Worm (Caenorhabditis elegans) whole organism, L2 larva: ENCODE data around the gene lys-6.

Source experiments
- C34F6.9 ChIP-seq: fragments of 150-350 bp; optimal IDR thresholded peaks from 2 replicates; lab custom pipeline; 2014; ENCODE audit warnings: missing biosample characterization, missing genetic modification characterization
- F13H6.1 ChIP-seq: sonication (generic microtip); optimal IDR thresholded peaks from 2 replicates; lab custom pipeline; 2016; ENCODE audit warnings: missing genetic modification characterization, missing compliant biosample characterization
- R02D3.7 ChIP-seq: fragments of 150-350 bp; optimal IDR thresholded peaks from 2 replicates; lab custom pipeline; 2014; ENCODE audit warnings: missing biosample characterization, missing genetic modification characterization
- ZK546.5 ChIP-seq: sonication (generic microtip); optimal IDR thresholded peaks from 2 replicates; lab custom pipeline; 2017; ENCODE audit warnings: missing biosample characterization, missing genetic modification characterization
- alr-1 ChIP-seq: fragments of 150-350 bp; optimal IDR thresholded peaks from 2 replicates; lab custom pipeline; 2014; ENCODE audit warnings: missing biosample characterization, missing genetic modification characterization
- aly-2 ChIP-seq: fragments of 150-350 bp; optimal IDR thresholded peaks from 2 replicates; lab custom pipeline; 2014; ENCODE audit warnings: missing biosample characterization, missing genetic modification characterization
- ama-1 ChIP-seq: fragments of 150-350 bp; optimal IDR thresholded peaks from 2 replicates; lab custom pipeline; 2018; ENCODE audit warnings: inconsistent platforms
- blmp-1 ChIP-seq: sonication (generic microtip); optimal IDR thresholded peaks from 2 replicates; lab custom pipeline; 2017; ENCODE audit warnings: missing genetic modification characterization, mild to moderate bottlenecking, missing compliant biosample characterization, antibody characterized with exemption, moderate library complexity; ENCODE audit not compliant: insufficient read depth
- ceh-16 ChIP-seq: fragments of 150-350 bp; optimal IDR thresholded peaks from 2 replicates; lab custom pipeline; 2014; ENCODE audit warnings: missing biosample characterization, missing genetic modification characterization
- ceh-82 ChIP-seq: fragments of 150-350 bp; optimal IDR thresholded peaks from 2 replicates; lab custom pipeline; 2014; ENCODE audit warnings: missing biosample characterization, missing genetic modification characterization
- crh-2 ChIP-seq: sonication (generic microtip); optimal IDR thresholded peaks from 2 replicates; lab custom pipeline; 2017; ENCODE audit warnings: missing biosample characterization, missing genetic modification characterization
- elt-3 ChIP-seq: sonication (generic microtip); optimal IDR thresholded peaks from 2 replicates; lab custom pipeline; 2017; ENCODE audit warnings: missing biosample characterization, missing genetic modification characterization
- fos-1 ChIP-seq: fragments of 150-350 bp; optimal IDR thresholded peaks from 2 replicates; lab custom pipeline; 2014; ENCODE audit warnings: missing biosample characterization, missing genetic modification characterization
- gmeb-1 ChIP-seq: fragments of 150-350 bp; optimal IDR thresholded peaks from 2 replicates; lab custom pipeline; 2014; ENCODE audit warnings: missing biosample characterization, missing genetic modification characterization
- lin-11 ChIP-seq: fragments of 150-350 bp; sonication (generic microtip); optimal IDR thresholded peaks from 2 replicates; lab custom pipeline; 2014; ENCODE audit warnings: missing biosample characterization, missing genetic modification characterization, inconsistent platforms, mixed read lengths
- lin-13 ChIP-seq: fragments of 150-350 bp; optimal IDR thresholded peaks from 2 replicates; lab custom pipeline; 2014; ENCODE audit warnings: missing biosample characterization, missing genetic modification reagents, missing genetic modification characterization
- lin-39 ChIP-seq: fragments of 150-350 bp; optimal IDR thresholded peaks from 2 replicates; lab custom pipeline; 2014; ENCODE audit warnings: missing biosample characterization, missing genetic modification reagents, missing genetic modification characterization
- lsy-2 ChIP-seq, 2 experiments: fragments of 150-350 bp in 1 of 2; sonication (generic microtip) in 1 of 2; optimal IDR thresholded peaks; 2 replicates each; lab custom pipeline; 2014 to 2017; ENCODE audit warnings: missing biosample characterization in 2 of 2, missing genetic modification characterization in 2 of 2
- mab-5 ChIP-seq: fragments of 150-350 bp; optimal IDR thresholded peaks from 2 replicates; lab custom pipeline; 2014; ENCODE audit warnings: missing biosample characterization, missing genetic modification characterization
- mdl-1 ChIP-seq, 2 experiments: fragments of 150-350 bp in 1 of 2; sonication (generic microtip) in 1 of 2; optimal IDR thresholded peaks; 2 replicates each; lab custom pipeline; 2017; ENCODE audit warnings: missing biosample characterization in 2 of 2, missing genetic modification characterization in 2 of 2
- nhr-11 ChIP-seq: fragments of 150-350 bp; optimal IDR thresholded peaks from 2 replicates; lab custom pipeline; 2014; ENCODE audit warnings: missing biosample characterization, missing genetic modification characterization
- nhr-12 ChIP-seq: fragments of 150-350 bp; optimal IDR thresholded peaks from 2 replicates; lab custom pipeline; 2014; ENCODE audit warnings: missing biosample characterization, missing genetic modification characterization
- nhr-129 ChIP-seq: fragments of 150-350 bp; optimal IDR thresholded peaks from 2 replicates; lab custom pipeline; 2014; ENCODE audit warnings: missing biosample characterization, missing genetic modification characterization
- nhr-21 ChIP-seq: fragments of 150-350 bp; optimal IDR thresholded peaks from 2 replicates; lab custom pipeline; 2014; ENCODE audit warnings: missing biosample characterization, missing genetic modification characterization
- nhr-237 ChIP-seq: fragments of 150-350 bp; optimal IDR thresholded peaks from 2 replicates; lab custom pipeline; 2014; ENCODE audit warnings: missing biosample characterization, missing genetic modification characterization
- nhr-77 ChIP-seq: fragments of 150-350 bp; optimal IDR thresholded peaks from 2 replicates; lab custom pipeline; 2014; ENCODE audit warnings: missing biosample characterization, missing genetic modification characterization
- skn-1 ChIP-seq: sonication (generic microtip); optimal IDR thresholded peaks from 2 replicates; lab custom pipeline; 2017; ENCODE audit warnings: missing biosample characterization, missing genetic modification characterization
- sma-9 ChIP-seq, 2 experiments: fragments of 150-350 bp in 1 of 2; sonication (generic microtip) in 1 of 2; optimal IDR thresholded peaks; 2 replicates each; lab custom pipeline; 2014 to 2016; ENCODE audit warnings: missing genetic modification characterization in 2 of 2, mild to moderate bottlenecking in 1 of 2, missing biosample characterization in 1 of 2, missing compliant biosample characterization in 1 of 2, missing genetic modification reagents in 1 of 2, moderate library complexity in 1 of 2
- snpc-4 ChIP-seq: fragments of 150-350 bp; optimal IDR thresholded peaks from 2 replicates; lab custom pipeline; 2014; ENCODE audit warnings: missing biosample characterization, missing genetic modification characterization
- unc-39 ChIP-seq: fragments of 150-350 bp; optimal IDR thresholded peaks from 2 replicates; lab custom pipeline; 2014; ENCODE audit warnings: missing biosample characterization, missing genetic modification characterization
- unc-55 ChIP-seq: fragments of 150-350 bp; sonication (generic microtip); optimal IDR thresholded peaks from 3 replicates; lab custom pipeline; 2014; ENCODE audit warnings: missing biosample characterization, missing genetic modification reagents, missing genetic modification characterization
- unc-62 ChIP-seq: fragments of 150-350 bp; optimal IDR thresholded peaks from 2 replicates; lab custom pipeline; 2014; ENCODE audit warnings: missing biosample characterization, missing genetic modification reagents, missing genetic modification characterization
- zag-1 ChIP-seq: fragments of 150-350 bp; optimal IDR thresholded peaks from 2 replicates; lab custom pipeline; 2014; ENCODE audit warnings: missing biosample characterization, missing genetic modification characterization
- ztf-1 ChIP-seq: fragments of 200-800 bp; sonication (Bioruptor generic); conservative IDR thresholded peaks from 2 replicates; pipeline ENCODE4 v1.3.6; 2022; ENCODE audit warnings: missing genetic modification characterization, missing compliant biosample characterization
- ztf-4 ChIP-seq: fragments of 150-350 bp; optimal IDR thresholded peaks from 2 replicates; lab custom pipeline; 2014; ENCODE audit warnings: missing biosample characterization, missing genetic modification characterization

The lys-6 gene

DNA sequence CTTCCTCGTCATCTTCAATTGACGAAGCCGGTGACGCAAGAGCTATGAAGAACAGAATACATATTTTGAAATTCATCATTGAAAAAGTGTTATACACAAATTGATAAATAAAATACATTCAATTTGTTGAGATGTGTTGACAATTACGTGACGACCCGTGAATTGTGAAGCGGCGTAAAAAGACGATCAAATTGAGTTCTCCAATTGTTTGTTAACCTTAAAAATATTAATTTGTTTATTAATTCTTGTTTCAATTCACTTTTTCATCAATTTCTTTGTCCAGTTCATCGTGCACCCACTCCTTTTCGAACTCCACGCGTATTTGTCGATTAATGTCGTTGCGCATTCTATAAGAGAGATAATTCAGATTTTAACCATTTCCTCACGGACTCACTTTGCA lies 35.6 kb downstream of the lys-6 start, which contains the start of gene spe-36:
Gene spe-36 (minus strand): TSS at position 101 of the 400 bp plus-strand sequence.
- TF ChIP-seq unc-55 (GFP tag; lab: Kevin White, UChicago) (no peak), ceh-82 (no peak), lsy-2 (tag; optimal IDR thresholded peaks at IDR 0.05; lab: Kevin White, UChicago) (no peak), gmeb-1 (tag; lab: Kevin White, UChicago) (no peak), nhr-77 (no peak), ZK546.5 (tag; lab: Kevin White, UChicago) (no peak), C34F6.9 (tag; lab: Kevin White, UChicago) (no peak), mab-5 (tag; lab: Kevin White, UChicago) (no peak), zag-1 (no peak), F13H6.1 (tag; lab: Kevin White, UChicago) (no peak), lin-11 (tag; lab: Kevin White, UChicago) (no peak), nhr-11 (tag; lab: Kevin White, UChicago) (no peak)

- TF ChIP-seq ceh-16 (tag; lab: Kevin White, UChicago), result no peak
Observed at ce11 chrIV:11586484-11586883, 41.3 kb downstream of the lys-6 start.

DNA sequence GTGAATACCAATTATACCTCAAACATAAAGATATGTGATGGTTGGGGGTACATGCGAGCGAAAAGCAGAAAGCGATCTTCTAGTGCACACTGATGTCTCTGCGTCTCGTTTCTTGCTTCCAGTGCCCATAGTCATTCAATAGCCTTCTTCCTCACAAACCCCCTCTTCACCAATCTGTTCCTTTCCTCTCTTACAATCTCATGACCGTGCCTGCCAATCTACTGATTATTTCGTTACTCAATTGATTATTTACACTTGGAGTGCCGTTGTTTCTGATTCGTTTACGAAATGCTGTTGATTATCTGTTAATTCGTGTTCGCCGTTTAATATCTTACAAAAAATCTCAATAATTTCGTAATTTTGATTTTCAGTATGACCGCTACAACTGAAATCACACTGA lies 42.9 kb downstream of the lys-6 start:
- TF ChIP-seq ztf-1 (GFP tag; lab: Robert Waterston, UW) (no peak), ztf-4 (tag; lab: Kevin White, UChicago) (no peak), ama-1 (no peak), nhr-129 (tag; lab: Kevin White, UChicago) (peak; percentile 10), F13H6.1 (tag; lab: Kevin White, UChicago) (no peak), lin-11 (tag; lab: Kevin White, UChicago) (no peak), skn-1 (tag; lab: Kevin White, UChicago) (no peak), ceh-82 (no peak)

- TF ChIP-seq mdl-1 (tag; optimal IDR thresholded peaks at IDR 0.05; lab: Kevin White, UChicago), result no peak
- peak; percentile 19 for TF ChIP-seq nhr-129 (tag; lab: Kevin White, UChicago)
- no peak for TF ChIP-seq unc-62 (GFP tag; lab: Kevin White, UChicago)
- no peak for TF ChIP-seq ama-1
- no peak for TF ChIP-seq unc-55 (GFP tag; lab: Kevin White, UChicago)
- TF ChIP-seq nhr-237, result no peak
- no peak for TF ChIP-seq nhr-12 (tag; lab: Kevin White, UChicago)
- no peak for TF ChIP-seq lsy-2 (tag; optimal IDR thresholded peaks at IDR 0.05; lab: Kevin White, UChicago)
- TF ChIP-seq elt-3 (tag; lab: Kevin White, UChicago), result no peak
- TF ChIP-seq alr-1 (tag; lab: Kevin White, UChicago), result no peak
- TF ChIP-seq lin-11 (tag; lab: Kevin White, UChicago), result peak; percentile 35
- TF ChIP-seq unc-39 (tag; lab: Kevin White, UChicago), result no peak
Observed at ce11 chrIV:11583906-11584378, 43.8 kb downstream of the lys-6 start, which contains the start of gene F12F6.1. F12F6.1 (plus strand) TSS chrIV:11583956.

DNA sequence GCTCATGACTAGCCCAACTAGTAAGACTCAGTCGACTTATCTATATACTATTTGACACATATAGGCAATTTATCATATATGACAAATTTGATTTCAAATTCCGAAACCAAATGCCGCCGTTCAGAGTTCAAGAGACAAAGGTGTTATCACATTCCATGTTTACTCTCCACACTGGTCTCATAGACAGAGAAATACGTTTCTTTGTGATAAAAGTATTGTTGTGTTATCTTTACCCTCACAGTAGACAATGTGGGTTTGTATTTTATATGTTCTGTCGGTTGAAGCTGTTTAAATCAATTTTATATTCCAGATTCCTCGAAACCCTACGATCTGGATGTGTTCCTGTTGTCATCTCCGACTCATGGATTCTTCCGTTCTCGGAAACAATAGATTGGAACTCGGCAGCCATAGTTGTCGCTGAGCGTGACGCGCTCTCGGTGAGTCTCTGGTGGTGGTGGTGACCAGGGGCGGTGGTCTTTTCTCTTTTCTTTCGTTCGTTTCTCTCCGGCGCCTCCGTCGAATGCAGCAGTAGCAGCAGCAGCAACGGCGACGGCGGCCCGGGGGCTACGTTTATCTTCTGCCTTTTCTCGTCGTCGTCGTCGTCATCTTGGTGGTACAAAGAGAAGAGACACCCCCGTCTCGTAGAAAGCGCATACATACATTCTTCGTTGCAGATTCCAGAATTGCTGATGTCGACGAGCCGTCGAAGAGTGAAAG lies 45.1 kb downstream of the lys-6 start:
- no peak for TF ChIP-seq nhr-21 (tag; lab: Kevin White, UChicago)
- TF ChIP-seq aly-2 (tag; lab: Kevin White, UChicago), result no peak
- peak; percentile 7 for TF ChIP-seq crh-2
- no peak for TF ChIP-seq lin-39 (tag; lab: Kevin White, UChicago)
- no peak for TF ChIP-seq unc-62 (GFP tag; lab: Kevin White, UChicago)
- no peak for TF ChIP-seq ZK546.5 (tag; lab: Kevin White, UChicago)
- TF ChIP-seq ceh-16 (tag; lab: Kevin White, UChicago), result no peak
- no peak for TF ChIP-seq lin-13
- TF ChIP-seq ztf-1 (GFP tag; lab: Robert Waterston, UW), result no peak
- no peak for TF ChIP-seq F13H6.1 (tag; lab: Kevin White, UChicago)
- no peak for TF ChIP-seq ztf-4 (tag; lab: Kevin White, UChicago)
- TF ChIP-seq fos-1, result peak; percentile 31
- no peak for TF ChIP-seq blmp-1 (tag; lab: Kevin White, UChicago)
- no peak for TF ChIP-seq R02D3.7
- TF ChIP-seq sma-9 (GFP tag; optimal IDR thresholded peaks at IDR 0.05; lab: Kevin White, UChicago), result no peak
- TF ChIP-seq sma-9 (tag; optimal IDR thresholded peaks at IDR 0.05; lab: Kevin White, UChicago), result no peak
- no peak for TF ChIP-seq unc-39 (tag; lab: Kevin White, UChicago)
- TF ChIP-seq snpc-4 (tag; lab: Kevin White, UChicago), result no peak
